Fruit fly (Drosophila melanogaster): ENCODE data around the gene CG15747.

DNA sequence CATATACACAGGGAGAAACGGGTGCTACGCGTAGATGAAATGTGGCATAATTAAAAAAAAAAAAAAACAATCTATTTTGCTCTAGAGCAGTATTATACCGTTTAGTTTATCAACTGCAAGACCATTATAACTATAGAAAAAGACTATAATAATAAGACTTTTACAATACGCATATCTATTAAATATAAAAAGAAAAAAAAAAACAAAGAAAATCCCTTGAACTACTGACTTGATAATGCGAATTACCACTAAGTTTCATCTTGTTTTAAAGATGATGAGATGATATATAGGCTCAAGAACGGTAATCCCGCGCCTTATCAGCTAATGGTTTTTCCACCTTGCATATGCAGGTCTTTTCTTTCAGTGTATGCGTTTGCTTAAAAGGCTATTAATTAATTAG lies 30.9 kb upstream of the CG15747 start:
- no peak for TF ChIP-seq psq (optimal IDR thresholded peaks at IDR 0.05)
- no peak for TF ChIP-seq ttk (optimal IDR thresholded peaks at IDR 0.05)
- TF ChIP-seq Myc (optimal IDR thresholded peaks at IDR 0.05): no peak
- TF ChIP-seq Sin3A (optimal IDR thresholded peaks at IDR 0.05): no peak
- TF ChIP-seq insv (optimal IDR thresholded peaks at IDR 0.05): no peak
- TF ChIP-seq h (optimal IDR thresholded peaks at IDR 0.05): no peak

Data from Kc167 (cell line).